Worm (Caenorhabditis elegans): Measurements from ENCODE around the gene ZK1098.12.

Gene ZK1098.12

ce11 chrIII:9525252-9525651 is 19.7 kb upstream of the ZK1098.12 start, which contains the start of gene trpp-3:
TSS of gene trpp-3 (plus strand) at chrIII:9525552.
- no peak for TF ChIP-seq lsy-2 (tag; optimal IDR thresholded peaks at IDR 0.05)
- no peak for TF ChIP-seq elt-1 (tag; optimal IDR thresholded peaks at IDR 0.05; ENCODE audit: borderline replicate concordance, insufficient read depth)
- TF ChIP-seq ztf-11 (tag; optimal IDR thresholded peaks at IDR 0.05), result no peak
- no peak for TF ChIP-seq hlh-1 (tag; optimal IDR thresholded peaks at IDR 0.05)

ce11 chrIII:9526851-9527250 is 18.1 kb upstream of the ZK1098.12 start, which contains the start of gene ZK1098.6:
TSS of gene ZK1098.6 (plus strand) at chrIII:9527151.
- TF ChIP-seq lin-13 (tag; optimal IDR thresholded peaks at IDR 0.05) (no peak), ztf-11 (tag; optimal IDR thresholded peaks at IDR 0.05) (no peak), unc-62 (GFP tag; optimal IDR thresholded peaks at IDR 0.05) (no peak), M03D4.4 (tag; optimal IDR thresholded peaks at IDR 0.05) (no peak), ceh-39 (tag; optimal IDR thresholded peaks at IDR 0.05) (no peak), snpc-4 (tag; optimal IDR thresholded peaks at IDR 0.05) (no peak), sem-2 (GFP tag; optimal IDR thresholded peaks at IDR 0.05) (no peak)

ce11 chrIII:9528824-9529223 is 16.1 kb upstream of the ZK1098.12 start, which contains the start of gene ZK1098.2:
TSS of gene ZK1098.2 (plus strand) at chrIII:9529159.
- TF ChIP-seq M03D4.4 (tag; optimal IDR thresholded peaks at IDR 0.05), result peak; percentile 33
- TF ChIP-seq nhr-76 (tag; optimal IDR thresholded peaks at IDR 0.05), result no peak
- peak; percentile 42 for TF ChIP-seq ham-2 (GFP tag; optimal IDR thresholded peaks at IDR 0.05)
- TF ChIP-seq drap-1 (GFP tag; optimal IDR thresholded peaks at IDR 0.05), result no peak
- TF ChIP-seq unc-39 (tag; optimal IDR thresholded peaks at IDR 0.05), result no peak
- TF ChIP-seq mep-1 (tag; optimal IDR thresholded peaks at IDR 0.05), result peak; percentile 49
- no peak for TF ChIP-seq lsy-2 (tag; optimal IDR thresholded peaks at IDR 0.05)
- TF ChIP-seq unc-62 (GFP tag; optimal IDR thresholded peaks at IDR 0.05), result no peak
- TF ChIP-seq ces-1 (GFP tag; optimal IDR thresholded peaks at IDR 0.05), result peak; percentile 40
- TF ChIP-seq lin-13 (tag; optimal IDR thresholded peaks at IDR 0.05), result peak; percentile 24

- TF ChIP-seq mab-5 (tag; optimal IDR thresholded peaks at IDR 0.05), result no peak
- TF ChIP-seq ces-1 (GFP tag; optimal IDR thresholded peaks at IDR 0.05), result peak; percentile 65
- no peak for TF ChIP-seq hlh-1 (tag; optimal IDR thresholded peaks at IDR 0.05)
- no peak for TF ChIP-seq ham-2 (GFP tag; optimal IDR thresholded peaks at IDR 0.05)
- no peak for TF ChIP-seq sptf-1 (tag; optimal IDR thresholded peaks at IDR 0.05)
- peak; percentile 73 for TF ChIP-seq ceh-39 (tag; optimal IDR thresholded peaks at IDR 0.05)
- no peak for TF ChIP-seq nhr-76 (tag; optimal IDR thresholded peaks at IDR 0.05)
These were observed 6.2 kb upstream of the ZK1098.12 start, which contains the start of gene ZK1098.3 for ce11 chrIII:9538655-9539155. TSS of gene ZK1098.3 (minus strand) at chrIII:9538705.

ce11 chrIII:9542280-9542679 is 2.6 kb upstream of the ZK1098.12 start, which contains the start of gene mut-7:
TSS of gene mut-7 (minus strand) at chrIII:9542380.
- TF ChIP-seq ces-1 (GFP tag; optimal IDR thresholded peaks at IDR 0.05) (no peak), nhr-76 (tag; optimal IDR thresholded peaks at IDR 0.05) (no peak), nhr-28 (tag; optimal IDR thresholded peaks at IDR 0.05) (no peak), tbx-8 (GFP tag; optimal IDR thresholded peaks at IDR 0.05) (no peak)

ce11 chrIII:9542816-9543215 is 2.1 kb upstream of the ZK1098.12 start, which contains the start of gene eif-2Balpha:
TSS of gene eif-2Balpha (plus strand) at chrIII:9543119.
- TF ChIP-seq lin-32 (GFP tag; optimal IDR thresholded peaks at IDR 0.05) (no peak), drap-1 (GFP tag; optimal IDR thresholded peaks at IDR 0.05) (no peak), tbx-8 (GFP tag; optimal IDR thresholded peaks at IDR 0.05) (no peak), bed-3 (GFP tag; optimal IDR thresholded peaks at IDR 0.05) (no peak), blmp-1 (tag; optimal IDR thresholded peaks at IDR 0.05) (no peak), lsy-2 (tag; optimal IDR thresholded peaks at IDR 0.05) (peak; percentile 75), zip-8 (tag; optimal IDR thresholded peaks at IDR 0.05) (no peak), mab-5 (tag; optimal IDR thresholded peaks at IDR 0.05) (no peak), lin-13 (tag; optimal IDR thresholded peaks at IDR 0.05) (no peak), snpc-4 (tag; optimal IDR thresholded peaks at IDR 0.05) (no peak), cnd-1 (tag; optimal IDR thresholded peaks at IDR 0.05) (no peak), ces-1 (GFP tag; optimal IDR thresholded peaks at IDR 0.05) (peak; percentile 64), elt-3 (tag; optimal IDR thresholded peaks at IDR 0.05) (no peak), unc-39 (tag; optimal IDR thresholded peaks at IDR 0.05) (no peak)

ce11 chrIII:9544125-9544524 is 795 bp upstream of the ZK1098.12 start, which contains the start of gene ZK1098.9:
TSS of gene ZK1098.9 (plus strand) at chrIII:9544425.
- no peak for TF ChIP-seq drap-1 (GFP tag; optimal IDR thresholded peaks at IDR 0.05)
- TF ChIP-seq bed-3 (GFP tag; optimal IDR thresholded peaks at IDR 0.05), result no peak
- TF ChIP-seq lin-13 (tag; optimal IDR thresholded peaks at IDR 0.05), result no peak
- TF ChIP-seq flh-1 (GFP tag; optimal IDR thresholded peaks at IDR 0.05), result no peak

Data from whole organism, mixed stage, embryonic.